Worm (Caenorhabditis elegans) whole organism, dauer: Measurements from ENCODE around the gene cwn-2.
"Not testable (repeated sequence)": the region's sequence is repeated elsewhere in the genome, so short reads cannot be mapped to it uniquely, and the experiment has no call there.

ENCODE experiments used
- unc-62 ChIP-seq: sonication (generic microtip); optimal IDR thresholded peaks from 2 replicates; lab custom pipeline; 2017; ENCODE audit warnings: missing biosample characterization, missing genetic modification reagents, missing genetic modification characterization

The cwn-2 gene

DNA sequence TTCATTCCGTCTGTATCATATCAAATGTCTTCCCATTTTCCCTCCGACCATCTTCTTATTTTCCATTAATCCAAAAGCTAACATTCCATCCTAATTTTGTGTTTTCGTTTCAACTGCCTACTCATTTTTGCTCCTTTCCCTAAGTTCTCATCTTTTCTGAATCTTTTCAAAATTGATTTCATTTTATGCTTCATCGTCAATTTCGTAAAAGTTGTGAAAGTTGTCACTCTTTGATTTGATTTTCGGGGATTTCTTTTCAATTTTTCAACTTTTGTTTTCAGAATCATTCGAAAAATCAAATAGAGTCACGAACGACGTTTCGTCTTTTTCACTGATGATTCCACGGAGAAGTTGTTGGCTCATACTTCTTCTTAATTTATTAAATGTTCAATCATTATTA, at the start of gene cwn-2:
Gene cwn-2, plus strand, starts transcription at position 276 of the 400 bp plus-strand sequence.
- TF ChIP-seq unc-62 (GFP tag; lab: Kevin White, UChicago): no peak

DNA sequence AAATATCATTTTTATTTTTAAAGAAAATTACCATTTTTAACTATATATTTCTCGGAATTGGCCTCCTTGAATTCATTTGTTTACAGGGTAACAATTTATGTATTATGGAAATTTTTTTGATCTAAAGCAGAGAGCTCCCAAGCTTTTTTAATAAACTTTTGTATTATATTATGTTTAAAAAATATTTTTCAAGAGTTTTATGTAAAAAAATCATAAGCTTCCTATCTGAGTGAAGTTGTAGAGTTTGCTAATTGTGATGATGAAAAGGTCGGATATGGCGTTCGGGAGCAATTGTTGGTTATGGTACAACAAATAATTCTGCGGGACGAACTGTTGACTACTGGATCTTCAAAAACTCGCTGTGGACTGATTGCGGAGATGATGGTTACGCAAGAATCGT, 46.3 kb upstream of the cwn-2 start, which contains the start of gene F44D12.19:
Gene F44D12.19, plus strand, starts transcription at position 301 of the 400 bp plus-strand sequence.
- TF ChIP-seq unc-62 (GFP tag; lab: Kevin White, UChicago): no peak

- TF ChIP-seq unc-62 (GFP tag; lab: Kevin White, UChicago): no peak
Observed at ce11 chrIV:10022991-10023390, 44.6 kb upstream of the cwn-2 start, which contains the start of gene F44D12.8. Gene F44D12.8, plus strand, starts transcription at chrIV:10023291.

DNA sequence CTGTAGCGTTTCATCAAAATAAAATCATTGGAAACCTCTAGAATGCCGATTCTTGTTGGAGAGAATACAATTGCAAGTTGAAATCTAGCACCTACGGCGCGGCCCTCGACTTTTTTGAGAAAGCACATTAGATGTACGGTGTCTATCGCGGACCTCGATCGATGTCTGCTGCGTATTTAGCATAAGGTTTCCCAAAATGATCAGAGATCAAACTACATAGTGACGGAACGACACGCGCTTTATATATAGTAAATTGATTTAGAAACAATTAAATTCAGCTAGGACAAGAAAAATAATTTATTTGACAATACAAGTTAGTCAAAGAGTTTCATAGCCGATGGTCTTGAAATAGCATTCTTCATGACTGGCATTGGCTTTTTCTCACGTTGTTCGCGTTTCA, 41.5 kb upstream of the cwn-2 start:
- TF ChIP-seq unc-62 (GFP tag; lab: Kevin White, UChicago): no peak

DNA sequence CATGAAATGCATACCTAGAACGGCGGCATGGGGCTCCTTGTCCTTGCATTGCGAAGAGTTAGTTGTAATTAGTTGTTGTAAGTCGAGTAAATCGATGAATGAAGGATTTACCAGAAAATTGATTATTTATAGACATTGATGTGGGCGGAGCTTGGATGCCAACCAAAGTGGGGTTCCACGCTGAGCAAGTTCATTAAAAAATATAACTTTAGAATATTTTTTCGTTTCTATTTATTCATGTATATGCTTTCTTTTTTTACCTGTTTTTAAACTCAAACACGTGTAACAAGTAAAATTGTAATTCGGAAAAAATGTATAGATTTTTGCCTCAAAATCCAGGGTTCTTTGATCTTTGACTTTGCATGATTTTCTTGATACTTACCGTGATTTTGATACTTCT, 40.0 kb upstream of the cwn-2 start, which contains the start of gene gipc-2:
Gene gipc-2, minus strand, starts transcription at position 101 of the 400 bp plus-strand sequence.
- no peak for TF ChIP-seq unc-62 (GFP tag; lab: Kevin White, UChicago)

DNA sequence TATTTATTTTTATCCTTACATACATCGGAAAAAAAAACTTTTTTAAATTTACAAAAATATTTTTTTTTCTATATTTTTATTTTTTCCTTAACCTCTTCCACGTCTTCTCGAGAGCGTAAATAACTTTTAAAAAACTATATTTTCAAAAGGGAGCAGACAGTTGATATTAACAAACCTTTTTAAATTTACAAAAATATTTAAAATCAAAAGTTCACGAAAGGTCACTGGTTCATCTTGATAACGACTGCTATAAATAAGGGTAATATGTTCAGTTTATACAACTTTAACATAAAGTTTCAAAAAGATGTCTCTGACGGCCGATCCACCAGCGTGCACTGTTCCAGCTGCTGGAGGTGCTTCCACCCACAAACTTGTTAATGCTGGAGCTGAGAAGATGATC, 38.8 kb upstream of the cwn-2 start, which contains the start of the genes F44D12.16 and msd-2:
Gene F44D12.16, plus strand, starts transcription at position 301 of the 400 bp plus-strand sequence.
Gene msd-2, plus strand, starts transcription at position 305 of the 400 bp plus-strand sequence.
- not testable (repeated sequence) for TF ChIP-seq unc-62 (GFP tag; lab: Kevin White, UChicago)

- TF ChIP-seq unc-62 (GFP tag; lab: Kevin White, UChicago): no peak
Observed at ce11 chrIV:10033053-10033452, 34.6 kb upstream of the cwn-2 start, which contains the start of gene F44D12.6. Gene F44D12.6, plus strand, starts transcription at chrIV:10033353.

- TF ChIP-seq unc-62 (GFP tag; lab: Kevin White, UChicago): no peak
Observed at ce11 chrIV:10036966-10037365, 30.6 kb upstream of the cwn-2 start, which contains the start of gene F44D12.10. Gene F44D12.10, minus strand, starts transcription at chrIV:10037066.

DNA sequence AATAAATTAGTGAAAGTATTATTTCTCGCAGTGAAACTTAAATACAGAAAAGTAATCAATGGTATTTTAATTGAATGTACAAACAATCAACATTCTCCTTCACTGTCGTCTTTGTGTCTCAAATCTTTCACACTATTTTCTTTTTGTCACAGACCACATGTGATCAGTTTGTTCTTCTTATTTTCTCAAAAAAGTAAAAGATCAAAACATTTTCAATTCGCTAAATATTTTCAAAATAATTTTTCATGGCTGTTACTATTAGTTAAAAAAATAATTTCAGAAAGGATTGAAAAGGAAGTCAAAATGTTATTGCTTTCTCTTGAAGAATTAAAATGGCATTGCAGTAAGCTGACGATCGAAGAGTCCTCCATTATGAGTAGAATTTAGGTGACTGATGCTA, 26.8 kb upstream of the cwn-2 start, which contains the start of gene dhs-31:
Gene dhs-31, minus strand, starts transcription at position 101 of the 400 bp plus-strand sequence.
- no peak for TF ChIP-seq unc-62 (GFP tag; lab: Kevin White, UChicago)

- TF ChIP-seq unc-62 (GFP tag; lab: Kevin White, UChicago): no peak
Observed at ce11 chrIV:10042881-10043280, 24.7 kb upstream of the cwn-2 start, which contains the start of gene frk-1. Gene frk-1, plus strand, starts transcription at chrIV:10043181.

- no peak for TF ChIP-seq unc-62 (GFP tag; lab: Kevin White, UChicago)
Observed at ce11 chrIV:10046005-10046404, 21.6 kb upstream of the cwn-2 start.

ce11 chrIV:10047108-10047507, 20.5 kb upstream of the cwn-2 start, which contains the start of gene T04B2.3:
Gene T04B2.3, plus strand, starts transcription at chrIV:10047408.
- no peak for TF ChIP-seq unc-62 (GFP tag; lab: Kevin White, UChicago)

- TF ChIP-seq unc-62 (GFP tag; lab: Kevin White, UChicago): no peak
Observed at ce11 chrIV:10048268-10048667, 19.3 kb upstream of the cwn-2 start.

ce11 chrIV:10051088-10051487, 16.5 kb upstream of the cwn-2 start, which contains the start of gene T04B2.8:
Gene T04B2.8, minus strand, starts transcription at chrIV:10051188.
- no peak for TF ChIP-seq unc-62 (GFP tag; lab: Kevin White, UChicago)

ce11 chrIV:10053550-10053949, 14.1 kb upstream of the cwn-2 start, which contains the start of gene srv-12:
Gene srv-12, minus strand, starts transcription at chrIV:10053650.
- no peak for TF ChIP-seq unc-62 (GFP tag; lab: Kevin White, UChicago)

- TF ChIP-seq unc-62 (GFP tag; lab: Kevin White, UChicago): no peak
Observed at ce11 chrIV:10056138-10056537, 11.5 kb upstream of the cwn-2 start, which contains the start of gene T04B2.7. Gene T04B2.7, minus strand, starts transcription at chrIV:10056238.

DNA sequence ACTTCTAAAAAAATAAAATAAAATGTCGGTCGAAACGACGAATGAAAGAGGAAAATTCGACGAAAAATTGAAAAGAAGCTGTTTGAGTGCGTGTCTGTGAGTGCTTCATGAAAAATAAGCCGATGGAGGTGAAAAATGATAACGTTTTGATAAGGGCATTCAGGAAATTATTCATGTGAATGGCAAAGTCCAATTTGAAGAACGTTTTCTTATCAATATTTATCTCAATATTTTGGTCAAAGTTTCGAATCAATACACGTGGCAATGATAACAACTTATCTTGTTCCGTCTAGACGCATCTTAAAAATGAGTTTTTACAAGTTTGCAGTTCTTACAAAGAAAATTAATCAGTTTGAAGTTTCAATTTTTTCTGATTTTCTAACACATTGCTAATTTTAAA, 8.4 kb upstream of the cwn-2 start:
- TF ChIP-seq unc-62 (GFP tag; lab: Kevin White, UChicago): no peak
